Worm (Caenorhabditis elegans): ENCODE results near the gene nft-1.
A peak's percentile ranks its signal among the peaks of the same experiment; 100 is the strongest.

DNA sequence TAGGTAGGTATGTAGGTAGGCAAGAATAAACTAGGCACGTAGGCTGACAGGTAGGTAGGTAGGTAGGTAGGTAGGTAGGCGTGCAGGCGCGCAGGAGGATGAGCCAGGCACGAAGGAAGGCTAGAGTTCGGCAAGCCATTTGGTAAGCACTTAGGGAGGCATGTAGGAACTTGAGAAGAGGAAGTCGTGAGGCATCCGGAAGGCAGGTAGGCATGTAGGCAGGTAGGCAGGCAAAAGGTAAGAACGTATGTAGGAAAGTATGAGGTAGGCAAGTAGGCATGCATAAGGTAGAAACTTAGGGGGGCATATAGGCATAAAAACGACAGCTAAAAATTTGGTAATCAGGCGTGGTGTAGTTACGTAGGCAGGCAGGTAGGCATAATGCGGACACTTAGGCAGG is 47.6 kb upstream of the nft-1 start:
- TF ChIP-seq mdl-1 (tag; optimal IDR thresholded peaks at IDR 0.05), result no peak
- TF ChIP-seq mep-1 (tag; optimal IDR thresholded peaks at IDR 0.05), result no peak
- no peak for TF ChIP-seq T26A8.4 (GFP tag; IDR thresholded peaks at IDR 0.05)
- TF ChIP-seq egl-27 (tag; optimal IDR thresholded peaks at IDR 0.05), result no peak
- TF ChIP-seq zag-1 (tag; optimal IDR thresholded peaks at IDR 0.05), result no peak
- TF ChIP-seq snpc-4 (tag; optimal IDR thresholded peaks at IDR 0.05), result no peak
- no peak for TF ChIP-seq F37D6.2 (tag; optimal IDR thresholded peaks at IDR 0.05)
- no peak for TF ChIP-seq duxl-1 (tag; optimal IDR thresholded peaks at IDR 0.05; ENCODE audit: poor library complexity)
- no peak for TF ChIP-seq fkh-10 (GFP tag; optimal IDR thresholded peaks at IDR 0.05)
- TF ChIP-seq ztf-11 (tag; optimal IDR thresholded peaks at IDR 0.05), result no peak
- TF ChIP-seq pha-4 (GFP tag; IDR thresholded peaks at IDR 0.05), result no peak
- TF ChIP-seq pha-4 (tag; optimal IDR thresholded peaks at IDR 0.05), result no peak
- TF ChIP-seq aly-2 (tag; optimal IDR thresholded peaks at IDR 0.05), result no peak
- TF ChIP-seq unc-62 (GFP tag; optimal IDR thresholded peaks at IDR 0.05 in 1 of 2), result peak in 1 of 2 experiments; percentile 79
- TF ChIP-seq unc-62 (tag; optimal IDR thresholded peaks at IDR 0.05), result no peak

All from whole organism, L4 larva.